Worm (Caenorhabditis elegans) whole organism, late embryonic: ENCODE data around the gene taf-13.

Source experiments
- C38D4.7 ChIP-seq: fragments of 200-800 bp; sonication (Bioruptor generic); optimal IDR thresholded peaks from 2 replicates; lab custom pipeline; 2018; ENCODE audit warnings: mild to moderate bottlenecking, missing genetic modification characterization, moderate library complexity, missing compliant biosample characterization
- K02D7.2 ChIP-seq: sonication (generic microtip); optimal IDR thresholded peaks from 2 replicates; lab custom pipeline; 2017; ENCODE audit warnings: mild to moderate bottlenecking, missing genetic modification characterization, missing compliant biosample characterization
- T23F11.4 ChIP-seq: fragments of 200-800 bp; sonication (Bioruptor generic); optimal IDR thresholded peaks from 2 replicates; lab custom pipeline; 2018; ENCODE audit warnings: mild to moderate bottlenecking, missing genetic modification characterization, missing compliant biosample characterization
- Y22D7AL.16 ChIP-seq: sonication (generic microtip); optimal IDR thresholded peaks from 2 replicates; lab custom pipeline; 2016; ENCODE audit warnings: missing genetic modification characterization, missing compliant biosample characterization
- ahr-1 ChIP-seq: sonication (generic microtip); optimal IDR thresholded peaks from 2 replicates; lab custom pipeline; 2016; ENCODE audit warnings: missing genetic modification characterization, missing compliant biosample characterization
- ama-1 ChIP-seq: fragments of 150-350 bp; optimal IDR thresholded peaks from 2 replicates; lab custom pipeline; 2014
- ceh-30 ChIP-seq: fragments of 150-350 bp; optimal IDR thresholded peaks from 2 replicates; lab custom pipeline; 2014; ENCODE audit warnings: missing biosample characterization, missing genetic modification characterization
- ceh-31 ChIP-seq: sonication (generic microtip); optimal IDR thresholded peaks from 2 replicates; lab custom pipeline; 2016; ENCODE audit warnings: missing genetic modification characterization, missing compliant biosample characterization
- ceh-45 ChIP-seq: fragments of 200-800 bp; sonication (Bioruptor generic); IDR thresholded peaks from 2 replicates; pipeline ENCODE4 v1.3.6; 2022; ENCODE audit warnings: missing genetic modification reagents, missing genetic modification characterization, missing compliant biosample characterization
- ceh-48 ChIP-seq: sonication (generic microtip); optimal IDR thresholded peaks from 2 replicates; lab custom pipeline; 2016; ENCODE audit warnings: missing genetic modification characterization, inconsistent platforms, missing compliant biosample characterization
- ceh-6 ChIP-seq: fragments of 200-800 bp; sonication (Bioruptor generic); optimal IDR thresholded peaks from 2 replicates; lab custom pipeline; 2018; ENCODE audit warnings: mild to moderate bottlenecking, missing genetic modification characterization, missing compliant biosample characterization
- ceh-9 ChIP-seq: sonication (generic microtip); optimal IDR thresholded peaks from 2 replicates; lab custom pipeline; 2016; ENCODE audit warnings: mild to moderate bottlenecking, missing genetic modification characterization, inconsistent platforms, missing compliant biosample characterization
- dmd-4 ChIP-seq: sonication (generic microtip); optimal IDR thresholded peaks from 2 replicates; lab custom pipeline; 2016; ENCODE audit warnings: borderline replicate concordance, missing genetic modification characterization, missing compliant biosample characterization
- elt-2 ChIP-seq: sonication (generic microtip); optimal IDR thresholded peaks from 2 replicates; lab custom pipeline; 2016; ENCODE audit warnings: missing genetic modification reagents, missing genetic modification characterization, missing compliant biosample characterization
- elt-4 ChIP-seq: sonication (generic microtip); optimal IDR thresholded peaks from 2 replicates; lab custom pipeline; 2016; ENCODE audit warnings: missing genetic modification characterization, missing compliant biosample characterization
- ets-4 ChIP-seq: sonication (generic microtip); optimal IDR thresholded peaks from 2 replicates; lab custom pipeline; 2016; ENCODE audit warnings: missing genetic modification characterization, missing compliant biosample characterization
- eyg-1 ChIP-seq: sonication (generic microtip); optimal IDR thresholded peaks from 2 replicates; lab custom pipeline; 2016; ENCODE audit warnings: missing genotype, missing genetic modification characterization, missing compliant biosample characterization
- fax-1 ChIP-seq: sonication (generic microtip); optimal IDR thresholded peaks from 2 replicates; lab custom pipeline; 2016; ENCODE audit warnings: missing genotype, missing genetic modification characterization, missing compliant biosample characterization
- fkh-10 ChIP-seq: fragments of 150-350 bp; optimal IDR thresholded peaks from 2 replicates; lab custom pipeline; 2014; ENCODE audit warnings: missing biosample characterization, missing genetic modification reagents, missing genetic modification characterization
- hlh-13 ChIP-seq: fragments of 200-800 bp; sonication (Bioruptor generic); optimal IDR thresholded peaks from 2 replicates; lab custom pipeline; 2018; ENCODE audit warnings: mild to moderate bottlenecking, missing genetic modification characterization, missing compliant biosample characterization
- hlh-8 ChIP-seq: sonication (generic microtip); optimal IDR thresholded peaks from 2 replicates; lab custom pipeline; 2016; ENCODE audit warnings: missing genotype, missing genetic modification characterization, missing compliant biosample characterization
- lim-6 ChIP-seq: sonication (generic microtip); optimal IDR thresholded peaks from 2 replicates; lab custom pipeline; 2016; ENCODE audit warnings: missing genetic modification characterization, missing compliant biosample characterization
- nfya-1 ChIP-seq: sonication (generic microtip); optimal IDR thresholded peaks from 2 replicates; lab custom pipeline; 2017; ENCODE audit warnings: missing genetic modification characterization, mild to moderate bottlenecking, missing compliant biosample characterization, antibody characterized with exemption, moderate library complexity
- nhr-11 ChIP-seq: fragments of 150-350 bp; optimal IDR thresholded peaks from 2 replicates; lab custom pipeline; 2014; ENCODE audit warnings: missing biosample characterization, missing genetic modification characterization
- nhr-232 ChIP-seq: sonication (generic microtip); optimal IDR thresholded peaks from 2 replicates; lab custom pipeline; 2016; ENCODE audit warnings: missing genetic modification characterization, missing compliant biosample characterization
- odd-2 ChIP-seq: sonication (generic microtip); optimal IDR thresholded peaks from 2 replicates; lab custom pipeline; 2017; ENCODE audit warnings: antibody characterized with exemption, mild to moderate bottlenecking, missing genetic modification characterization, missing compliant biosample characterization
- pat-9 ChIP-seq: fragments of 200-800 bp; sonication (Bioruptor generic); optimal IDR thresholded peaks from 2 replicates; lab custom pipeline; 2018; ENCODE audit warnings: mild to moderate bottlenecking, missing genetic modification characterization, moderate library complexity, missing compliant biosample characterization
- pha-2 ChIP-seq: sonication (generic microtip); optimal IDR thresholded peaks from 2 replicates; lab custom pipeline; 2017; ENCODE audit warnings: mild to moderate bottlenecking, missing genetic modification characterization, missing compliant biosample characterization
- pha-4 ChIP-seq: fragments of 150-350 bp; optimal IDR thresholded peaks from 2 replicates; lab custom pipeline; 2018; ENCODE audit warnings: missing biosample characterization, missing genetic modification reagents, missing genetic modification characterization
- pros-1 ChIP-seq: fragments of 150-350 bp; optimal IDR thresholded peaks from 2 replicates; lab custom pipeline; 2014; ENCODE audit warnings: missing biosample characterization, missing genetic modification reagents, missing genetic modification characterization
- sox-2 ChIP-seq: fragments of 200-800 bp; sonication (Bioruptor generic); IDR thresholded peaks from 2 replicates; pipeline ENCODE4 v1.3.6; 2022; ENCODE audit warnings: missing genetic modification reagents, missing genetic modification characterization, missing compliant biosample characterization
- tbx-7 ChIP-seq: sonication (generic microtip); optimal IDR thresholded peaks from 2 replicates; lab custom pipeline; 2016; ENCODE audit warnings: missing genotype, missing genetic modification characterization, missing compliant biosample characterization
- ttx-3 ChIP-seq: sonication (generic microtip); optimal IDR thresholded peaks from 2 replicates; lab custom pipeline; 2016; ENCODE audit warnings: missing genetic modification reagents, missing genetic modification characterization, missing compliant biosample characterization
- zip-5 ChIP-seq: sonication (generic microtip); optimal IDR thresholded peaks from 2 replicates; lab custom pipeline; 2016; ENCODE audit warnings: missing genetic modification characterization, missing compliant biosample characterization
- ztf-16 ChIP-seq: sonication (generic microtip); optimal IDR thresholded peaks from 2 replicates; lab custom pipeline; 2017; ENCODE audit warnings: missing genetic modification characterization, missing compliant biosample characterization

Gene taf-13

ce11 chrII:10594758-10595157 lies 10.7 kb downstream of the taf-13 start, which contains the start of gene C14A4.6:
Gene C14A4.6, minus strand, starts transcription at chrII:10594776.
- peak; percentile 94 for TF ChIP-seq elt-2 (tag; lab: Kevin White, UChicago)
- no peak for TF ChIP-seq zip-5

- TF ChIP-seq fkh-10 (no peak), Y22D7AL.16 (tag; lab: Kevin White, UChicago) (no peak), pros-1 (no peak), ets-4 (tag; lab: Kevin White, UChicago) (no peak), zip-5 (no peak), eyg-1 (tag; lab: Kevin White, UChicago) (no peak), ztf-16 (tag; lab: Kevin White, UChicago) (no peak), nhr-11 (tag; lab: Kevin White, UChicago) (no peak), sox-2 (no peak), ceh-30 (tag; lab: Kevin White, UChicago) (no peak), C38D4.7 (GFP tag; lab: Kevin White, UChicago) (no peak), nfya-1 (tag; lab: Kevin White, UChicago) (no peak), tbx-7 (tag; lab: Kevin White, UChicago) (no peak), hlh-8 (tag; lab: Kevin White, UChicago) (no peak), ceh-48 (no peak), pha-4 (tag; lab: Kevin White, UChicago) (no peak), ahr-1 (tag; lab: Kevin White, UChicago) (no peak)
Observed at ce11 chrII:10594312-10594711, 11.1 kb downstream of the taf-13 start.

- no peak for TF ChIP-seq K02D7.2 (tag; lab: Kevin White, UChicago)
- TF ChIP-seq ttx-3 (tag; lab: Kevin White, UChicago), result no peak
- no peak for TF ChIP-seq ama-1
- TF ChIP-seq ceh-30 (tag; lab: Kevin White, UChicago), result no peak
- no peak for TF ChIP-seq ceh-45 (GFP tag; lab: Robert Waterston, UW)
- no peak for TF ChIP-seq lim-6 (tag; lab: Kevin White, UChicago)
- no peak for TF ChIP-seq T23F11.4
- no peak for TF ChIP-seq ceh-31
- TF ChIP-seq dmd-4 (tag; lab: Kevin White, UChicago), result no peak
- no peak for TF ChIP-seq ceh-6 (GFP tag; lab: Kevin White, UChicago)
- TF ChIP-seq pat-9, result no peak
- no peak for TF ChIP-seq elt-4 (tag; lab: Kevin White, UChicago)
- TF ChIP-seq pha-2 (tag; lab: Kevin White, UChicago), result no peak
- no peak for TF ChIP-seq tbx-7 (tag; lab: Kevin White, UChicago)
- no peak for TF ChIP-seq ahr-1 (tag; lab: Kevin White, UChicago)
- TF ChIP-seq fax-1 (tag; lab: Kevin White, UChicago), result no peak
- no peak for TF ChIP-seq hlh-8 (tag; lab: Kevin White, UChicago)
- TF ChIP-seq hlh-13 (GFP tag; lab: Kevin White, UChicago), result no peak
Observed at ce11 chrII:10592452-10592851, 13.0 kb downstream of the taf-13 start, which contains the start of gene crn-5. Gene crn-5, plus strand, starts transcription at chrII:10592752.

ce11 chrII:10587742-10588141 lies 17.7 kb downstream of the taf-13 start, which contains the start of gene crn-3:
Gene crn-3, plus strand, starts transcription at chrII:10588042.
- TF ChIP-seq ceh-9 (tag; lab: Kevin White, UChicago) (no peak), pha-2 (tag; lab: Kevin White, UChicago) (no peak), nhr-232 (tag; lab: Kevin White, UChicago) (no peak), ceh-48 (no peak), odd-2 (tag; lab: Kevin White, UChicago) (no peak), C38D4.7 (GFP tag; lab: Kevin White, UChicago) (no peak), fax-1 (tag; lab: Kevin White, UChicago) (no peak), elt-4 (tag; lab: Kevin White, UChicago) (no peak), ttx-3 (tag; lab: Kevin White, UChicago) (no peak), ceh-31 (no peak)
